Worm (Caenorhabditis elegans): ENCODE data around the gene W01D2.3.

DNA sequence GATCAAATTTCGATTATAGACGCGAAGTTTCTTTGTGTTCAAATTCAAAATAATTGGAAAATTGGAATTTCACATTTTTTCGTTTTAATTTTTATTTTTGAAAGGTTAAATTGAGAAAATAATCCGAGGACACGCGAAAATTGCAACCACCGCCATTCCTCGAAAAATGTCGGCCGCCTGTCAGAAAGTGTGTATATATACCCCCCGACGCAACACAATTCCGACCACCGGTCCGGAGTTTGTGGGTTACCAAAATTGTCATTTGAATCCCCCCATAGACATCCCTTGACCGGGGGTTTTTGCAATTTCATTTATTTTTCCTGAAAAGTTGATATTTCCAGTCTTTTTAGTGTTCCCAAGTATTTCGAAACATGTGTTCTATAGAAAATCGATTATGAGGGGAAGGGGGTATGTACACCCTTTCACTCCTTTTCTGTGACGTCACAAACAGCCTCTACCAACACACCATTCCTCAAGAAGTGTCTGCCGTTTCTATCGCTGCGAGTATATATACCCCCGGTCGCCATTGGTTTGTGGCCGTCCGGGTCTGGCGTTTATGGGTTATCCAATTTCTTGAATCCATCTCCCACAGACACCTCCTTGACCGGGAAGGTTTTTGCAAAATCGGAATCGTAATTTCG lies at the start of gene W01D2.3:
- TF ChIP-seq F16B12.6 (tag; optimal IDR thresholded peaks at IDR 0.05) (peak; percentile 28), fos-1 (tag; optimal IDR thresholded peaks at IDR 0.05) (no peak), nhr-76 (tag; optimal IDR thresholded peaks at IDR 0.05) (no peak), egl-27 (tag; optimal IDR thresholded peaks at IDR 0.05) (no peak), efl-3 (GFP tag; optimal IDR thresholded peaks at IDR 0.05) (peak; percentile 59), lsy-2 (tag; optimal IDR thresholded peaks at IDR 0.05) (peak; percentile 62 to 65)

Data from whole organism, L1 larva.